Worm (Caenorhabditis elegans): ENCODE data around the gene nspb-10.
A peak's percentile ranks its signal among the peaks of the same experiment; 100 is the strongest.

The nspb-10 gene

DNA sequence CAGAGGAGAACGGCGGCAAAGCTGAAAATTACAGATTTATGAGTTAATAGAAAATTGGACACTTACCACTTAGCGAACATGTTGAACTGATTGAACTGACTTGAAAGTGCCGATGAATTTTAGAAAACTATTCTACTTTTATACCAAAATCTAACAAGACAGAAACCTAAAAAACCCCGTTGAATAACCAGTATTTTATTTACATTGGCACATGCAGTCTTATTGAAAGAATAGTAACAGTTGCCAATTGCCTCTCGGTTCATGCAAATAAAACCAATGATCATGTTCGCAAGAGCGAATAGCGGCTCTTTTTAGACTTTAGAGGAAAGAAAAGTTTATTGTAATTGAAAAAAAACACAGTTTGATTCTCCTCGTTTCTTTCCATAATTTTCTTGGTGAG is at the start of gene nspb-10:
nspb-10 (minus strand) TSS at position 101 of the 400 bp plus-strand sequence.
- TF ChIP-seq efl-1 (optimal IDR thresholded peaks at IDR 0.05), result no peak
- no peak for TF ChIP-seq efl-1 (GFP tag; optimal IDR thresholded peaks at IDR 0.05 in 1 of 2)
- TF ChIP-seq ets-5 (GFP tag; IDR thresholded peaks at IDR 0.05), result no peak
- no peak for TF ChIP-seq sox-4 (tag; optimal IDR thresholded peaks at IDR 0.05)
- no peak for TF ChIP-seq lin-13 (GFP tag; optimal IDR thresholded peaks at IDR 0.05)
- TF ChIP-seq lin-15B (tag; optimal IDR thresholded peaks at IDR 0.05), result no peak
- TF ChIP-seq ama-1 (optimal IDR thresholded peaks at IDR 0.05), result no peak
- no peak for TF ChIP-seq zag-1 (tag; optimal IDR thresholded peaks at IDR 0.05)
- no peak for TF ChIP-seq pqm-1 (tag; optimal IDR thresholded peaks at IDR 0.05)
- TF ChIP-seq elt-3 (tag; optimal IDR thresholded peaks at IDR 0.05), result no peak
- no peak for TF ChIP-seq ceh-90 (tag; optimal IDR thresholded peaks at IDR 0.05)
- TF ChIP-seq jun-1 (tag; optimal IDR thresholded peaks at IDR 0.05), result no peak
- no peak for TF ChIP-seq irx-1 (tag; optimal IDR thresholded peaks at IDR 0.05)
- TF ChIP-seq ces-1 (GFP tag; optimal IDR thresholded peaks at IDR 0.05), result no peak
- TF ChIP-seq zip-4 (GFP tag; optimal IDR thresholded peaks at IDR 0.05), result no peak
- TF ChIP-seq grh-1 (GFP tag; IDR thresholded peaks at IDR 0.05), result no peak
- no peak for TF ChIP-seq C34B4.2 (tag; optimal IDR thresholded peaks at IDR 0.05)
- no peak for TF ChIP-seq mdl-1 (tag; optimal IDR thresholded peaks at IDR 0.05)
- TF ChIP-seq nhr-85 (tag), result no peak
- no peak for TF ChIP-seq nhr-12 (tag; optimal IDR thresholded peaks at IDR 0.05)
- no peak for TF ChIP-seq unc-86 (tag; optimal IDR thresholded peaks at IDR 0.05)

- TF ChIP-seq rnt-1 (tag; optimal IDR thresholded peaks at IDR 0.05), result no peak
- TF ChIP-seq unc-30 (tag; optimal IDR thresholded peaks at IDR 0.05), result no peak
- TF ChIP-seq sup-37 (GFP tag; optimal IDR thresholded peaks at IDR 0.05), result no peak
- TF ChIP-seq C04F5.9 (tag; optimal IDR thresholded peaks at IDR 0.05), result no peak
- TF ChIP-seq unc-98 (GFP tag; IDR thresholded peaks at IDR 0.05), result no peak
- TF ChIP-seq aha-1 (tag; optimal IDR thresholded peaks at IDR 0.05), result no peak
- no peak for TF ChIP-seq ceh-90 (tag; optimal IDR thresholded peaks at IDR 0.05)
- TF ChIP-seq vab-15 (tag; optimal IDR thresholded peaks at IDR 0.05), result no peak
- TF ChIP-seq mef-2 (tag; optimal IDR thresholded peaks at IDR 0.05), result no peak
- no peak for TF ChIP-seq nhr-11 (tag; optimal IDR thresholded peaks at IDR 0.05)
- no peak for TF ChIP-seq Y116A8C.19 (tag; optimal IDR thresholded peaks at IDR 0.05; ENCODE audit: borderline replicate concordance)
- TF ChIP-seq fkh-10 (GFP tag; optimal IDR thresholded peaks at IDR 0.05), result no peak
- no peak for TF ChIP-seq lin-15B (tag; optimal IDR thresholded peaks at IDR 0.05)
- TF ChIP-seq unc-86 (tag; optimal IDR thresholded peaks at IDR 0.05), result no peak
- no peak for TF ChIP-seq dsc-1 (tag; optimal IDR thresholded peaks at IDR 0.05)
- TF ChIP-seq nhr-237 (tag; optimal IDR thresholded peaks at IDR 0.05), result no peak
Measured at ce11 chrII:14636737-14637136, 48.7 kb upstream of the nspb-10 start, which contains the start of gene sre-13. Gene sre-13 (minus strand): TSS chrII:14636837.

DNA sequence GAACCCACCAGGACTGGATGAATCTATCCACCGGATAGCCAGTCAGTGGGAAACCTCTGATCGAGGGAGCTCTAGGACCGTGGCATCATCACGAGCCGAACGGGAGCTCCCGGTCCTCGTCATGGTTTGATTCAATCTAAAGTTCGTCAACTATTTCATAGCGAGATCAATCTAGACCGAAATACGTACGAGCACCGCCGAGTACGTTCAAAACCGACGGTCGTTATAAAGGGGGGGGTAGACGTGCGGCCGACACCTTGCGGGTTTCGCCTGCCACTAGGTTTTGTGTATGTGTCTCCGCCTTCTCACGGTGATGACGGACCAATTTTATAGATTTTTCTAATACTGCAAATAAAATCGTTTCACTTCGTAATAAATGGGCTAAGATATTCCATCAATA is 47.8 kb upstream of the nspb-10 start:
- peak; percentile 23 for TF ChIP-seq dsc-1 (tag; optimal IDR thresholded peaks at IDR 0.05)
- TF ChIP-seq efl-1 (optimal IDR thresholded peaks at IDR 0.05), result peak in 1 of 2 experiments; percentile 12
- TF ChIP-seq efl-1 (GFP tag; optimal IDR thresholded peaks at IDR 0.05 in 1 of 2), result peak in 1 of 2 experiments; percentile 21
- TF ChIP-seq nhr-47 (tag; optimal IDR thresholded peaks at IDR 0.05), result peak; percentile 44
- peak; percentile 3 for TF ChIP-seq nhr-90 (tag; optimal IDR thresholded peaks at IDR 0.05; ENCODE audit: poor library complexity)
- peak; percentile 22 for TF ChIP-seq nhr-71 (tag; optimal IDR thresholded peaks at IDR 0.05)
- TF ChIP-seq snpc-4 (tag; optimal IDR thresholded peaks at IDR 0.05), result peak; percentile 89
- TF ChIP-seq lin-14 (GFP tag; optimal IDR thresholded peaks at IDR 0.05), result peak; percentile 21
- TF ChIP-seq swsn-7 (tag; optimal IDR thresholded peaks at IDR 0.05), result peak; percentile 14
- peak; percentile 79 for TF ChIP-seq nhr-19 (GFP tag; conservative IDR thresholded peaks at IDR 0.05)
- peak; percentile 21; the same call in 1 of the 2 replicates for TF ChIP-seq grh-1 (GFP tag; IDR thresholded peaks at IDR 0.05)

Data from whole organism, L1 larva.